Worm (Caenorhabditis elegans) whole organism, mixed stage, embryonic: ENCODE data around the gene pmp-3.

Source experiments
- elt-1 ChIP-seq: sonication (generic microtip); optimal IDR thresholded peaks from 2 replicates; lab custom pipeline; 2017; ENCODE audit warnings: missing genetic modification characterization, mild to moderate bottlenecking, missing compliant biosample characterization, antibody characterized with exemption, moderate library complexity, borderline replicate concordance; ENCODE audit not compliant: insufficient read depth
- elt-3 ChIP-seq: fragments of 150-350 bp; optimal IDR thresholded peaks from 2 replicates; lab custom pipeline; 2014; ENCODE audit warnings: missing biosample characterization, missing genetic modification characterization
- lin-13 ChIP-seq: fragments of 150-350 bp; optimal IDR thresholded peaks from 2 replicates; lab custom pipeline; 2014; ENCODE audit warnings: missing biosample characterization, missing genetic modification characterization
- mab-5 ChIP-seq: fragments of 150-350 bp; optimal IDR thresholded peaks from 2 replicates; lab custom pipeline; 2014; ENCODE audit warnings: missing biosample characterization, missing genetic modification characterization
- nhr-12 ChIP-seq: fragments of 150-350 bp; optimal IDR thresholded peaks from 2 replicates; lab custom pipeline; 2014; ENCODE audit warnings: missing biosample characterization, missing genetic modification characterization
- nhr-28 ChIP-seq: fragments of 150-350 bp; optimal IDR thresholded peaks from 2 replicates; lab custom pipeline; 2014; ENCODE audit warnings: missing biosample characterization, missing genetic modification characterization
- nhr-76 ChIP-seq: sonication (generic microtip); optimal IDR thresholded peaks from 2 replicates; lab custom pipeline; 2017; ENCODE audit warnings: missing biosample characterization, missing genetic modification characterization
- pha-4 ChIP-seq: fragments of 150-350 bp; optimal IDR thresholded peaks from 2 replicates; lab custom pipeline; 2018; ENCODE audit warnings: missing biosample characterization, missing genetic modification reagents, missing genetic modification characterization
- snpc-4 ChIP-seq: fragments of 150-350 bp; optimal IDR thresholded peaks from 2 replicates; lab custom pipeline; 2014; ENCODE audit warnings: missing biosample characterization, missing genetic modification characterization
- sptf-1 ChIP-seq: sonication (generic microtip); optimal IDR thresholded peaks from 2 replicates; lab custom pipeline; 2017; ENCODE audit warnings: mild to moderate bottlenecking, missing genetic modification characterization, moderate library complexity, missing compliant biosample characterization
- unc-39 ChIP-seq: fragments of 150-350 bp; optimal IDR thresholded peaks from 2 replicates; lab custom pipeline; 2014; ENCODE audit warnings: missing biosample characterization, missing genetic modification characterization
- unc-62 ChIP-seq: fragments of 150-350 bp; optimal IDR thresholded peaks from 2 replicates; lab custom pipeline; 2014; ENCODE audit warnings: missing biosample characterization, missing genetic modification reagents, missing genetic modification characterization

ce11 chrV:14688097-14688912, 41.8 kb downstream of the pmp-3 start, which contains the start of gene C47E8.11:
- no peak for TF ChIP-seq sptf-1
- TF ChIP-seq lin-13 (tag; lab: Kevin White, UChicago) = no peak
- no peak for TF ChIP-seq unc-39
- TF ChIP-seq elt-3 (tag; lab: Kevin White, UChicago) = no peak
- TF ChIP-seq nhr-76 (tag; lab: Kevin White, UChicago) = no peak
- TF ChIP-seq pha-4 = no peak
- no peak for TF ChIP-seq elt-1 (tag; lab: Kevin White, UChicago)
- TF ChIP-seq nhr-12 (tag; lab: Kevin White, UChicago) = no peak
- TF ChIP-seq unc-62 (GFP tag; lab: Kevin White, UChicago) = no peak
- no peak for TF ChIP-seq nhr-28 (tag; lab: Kevin White, UChicago)
- no peak for TF ChIP-seq mab-5 (tag; lab: Kevin White, UChicago)
- TF ChIP-seq snpc-4 = no peak
